Worm (Caenorhabditis elegans) whole organism, L3 larva: ENCODE data around the gene snap-29.

Source experiments
- fos-1 ChIP-seq: fragments of 150-350 bp; optimal IDR thresholded peaks from 2 replicates; lab custom pipeline; 2014; ENCODE audit warnings: missing biosample characterization, missing genetic modification characterization
- lin-15B ChIP-seq: fragments of 150-350 bp; optimal IDR thresholded peaks from 2 replicates; lab custom pipeline; 2014; ENCODE audit warnings: missing biosample characterization, missing genetic modification characterization
- lin-39 ChIP-seq: fragments of 150-350 bp; optimal IDR thresholded peaks from 2 replicates; lab custom pipeline; 2018; ENCODE audit warnings: missing biosample characterization, missing genetic modification reagents, missing genetic modification characterization
- mdl-1 ChIP-seq: fragments of 150-350 bp; optimal IDR thresholded peaks from 2 replicates; lab custom pipeline; 2014; ENCODE audit warnings: missing biosample characterization, missing genetic modification characterization
- nhr-11 ChIP-seq: fragments of 150-350 bp; optimal IDR thresholded peaks from 2 replicates; lab custom pipeline; 2014; ENCODE audit warnings: missing biosample characterization, missing genetic modification characterization
- nhr-25 ChIP-seq: sonication (generic microtip); optimal IDR thresholded peaks from 2 replicates; lab custom pipeline; 2017; ENCODE audit warnings: missing biosample characterization, missing genetic modification characterization
- pha-4 ChIP-seq: fragments of 150-350 bp; optimal IDR thresholded peaks from 2 replicates; lab custom pipeline; 2014; ENCODE audit warnings: missing biosample characterization, missing genetic modification reagents, missing genetic modification characterization
- snpc-4 ChIP-seq: fragments of 150-350 bp; optimal IDR thresholded peaks from 2 replicates; lab custom pipeline; 2014; ENCODE audit warnings: missing biosample characterization, missing genetic modification characterization
- unc-39 ChIP-seq: sonication (generic microtip); optimal IDR thresholded peaks from 4 replicates; lab custom pipeline; 2017; ENCODE audit warnings: missing biosample characterization, missing genetic modification characterization

DNA sequence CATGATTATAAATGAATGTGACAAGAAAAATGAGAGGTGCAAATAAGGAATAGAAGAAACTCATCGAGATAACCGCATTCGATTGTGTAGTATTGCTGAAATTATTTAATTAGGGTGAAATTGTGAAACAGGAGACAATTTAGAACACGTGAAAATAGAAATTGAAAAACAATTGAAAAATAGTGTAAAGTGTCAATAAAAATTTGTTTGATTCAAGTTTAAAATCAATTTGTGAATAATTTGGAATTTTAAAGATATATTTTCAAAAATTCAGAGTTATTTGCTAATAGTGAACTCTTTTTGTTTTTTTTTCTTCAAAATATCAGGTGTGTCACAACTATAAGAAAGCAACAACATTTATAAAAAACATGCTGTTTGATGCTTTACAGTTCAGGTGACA is 44.7 kb upstream of the snap-29 start, which contains the start of gene ZK370.4:
- TF ChIP-seq pha-4 (tag; lab: Kevin White, UChicago) (no peak), unc-39 (tag; lab: Kevin White, UChicago) (no peak), snpc-4 (tag; lab: Kevin White, UChicago) (no peak), nhr-11 (tag; lab: Kevin White, UChicago) (no peak), lin-39 (tag; lab: Kevin White, UChicago) (no peak), nhr-25 (tag; lab: Kevin White, UChicago) (no peak), mdl-1 (no peak), lin-15B (tag; lab: Kevin White, UChicago) (no peak), fos-1 (no peak)
